Comparison of ENCODE assay signal across 1 fruit fly cellular context in genomic region chrX:9247171-9247783, dm6.
TF ChIP-seq lines count a peak whose summit lies in the region.

amx (minus strand) TSS chrX:9247336.
Dsor1 (plus strand) TSS chrX:9247342.

TF ChIP-seq in whole organism, embryonic, 481 proteins besides CTCF, POLR2A, EP300 and RAD21 (continued from another document):
- TF ChIP-seq hkb (optimal IDR thresholded peaks at IDR 0.05; lab: Kevin White, UChicago) = peak; percentile 60
- no peak for TF ChIP-seq hkb (GFP tag; IDR thresholded peaks at IDR 0.05; lab: Robert Waterston, UW)
- peak; percentile 43 for TF ChIP-seq YL-1 (GFP tag; optimal IDR thresholded peaks at IDR 0.05; lab: Kevin White, UChicago)
- TF ChIP-seq Aef1 (GFP tag; IDR thresholded peaks at IDR 0.05; lab: Robert Waterston, UW) = 0 out of 3 replicates have a peak, but pooled peaks have one; percentile 30
- TF ChIP-seq az2 (GFP tag; optimal IDR thresholded peaks at IDR 0.05; lab: Kevin White, UChicago) = no peak
- TF ChIP-seq NfI (GFP tag; optimal IDR thresholded peaks at IDR 0.05; lab: Kevin White, UChicago) = no peak
- TF ChIP-seq row (GFP tag; IDR thresholded peaks at IDR 0.05; lab: Robert Waterston, UW) = peak; percentile 72
- TF ChIP-seq E2f2 (GFP tag; IDR thresholded peaks at IDR 0.05; lab: Robert Waterston, UW) = peak; percentile 24; the same call in 1 of the 2 replicates
- TF ChIP-seq maf-S (GFP tag; optimal IDR thresholded peaks at IDR 0.05; lab: Kevin White, UChicago) = no peak
- no peak for TF ChIP-seq CG2712 (tag; optimal IDR thresholded peaks at IDR 0.05; lab: Kevin White, UChicago)
- peak; percentile 26 for TF ChIP-seq Ets97D (GFP tag; optimal IDR thresholded peaks at IDR 0.05; lab: Kevin White, UChicago)
- TF ChIP-seq jing (GFP tag; optimal IDR thresholded peaks at IDR 0.05; lab: Kevin White, UChicago) = no peak
- no peak for TF ChIP-seq C15 (GFP tag; IDR thresholded peaks at IDR 0.05; lab: Robert Waterston, UW)
- peak; percentile 33; the same call in 1 of the 2 replicates for TF ChIP-seq Scr (GFP tag; IDR thresholded peaks at IDR 0.05; lab: Robert Waterston, UW; ENCODE audit: partially characterized antibody)
- TF ChIP-seq ac (GFP tag; optimal IDR thresholded peaks at IDR 0.05; lab: Kevin White, UChicago) = no peak
- TF ChIP-seq scrt (GFP tag; optimal IDR thresholded peaks at IDR 0.05; lab: Kevin White, UChicago) = no peak
- no peak for TF ChIP-seq sna (GFP tag; IDR thresholded peaks at IDR 0.05; lab: Robert Waterston, UW; ENCODE audit: partially characterized antibody)
- TF ChIP-seq CG8388 (GFP tag; optimal IDR thresholded peaks at IDR 0.05; lab: Kevin White, UChicago) = no peak
- TF ChIP-seq tin (GFP tag; optimal IDR thresholded peaks at IDR 0.05; lab: Kevin White, UChicago) = no peak
- no peak for TF ChIP-seq CG10366 (GFP tag; IDR thresholded peaks at IDR 0.05; lab: Robert Waterston, UW)
- no peak for TF ChIP-seq Xrp1 (GFP tag; IDR thresholded peaks at IDR 0.05; lab: Robert Waterston, UW)
- TF ChIP-seq sc (optimal IDR thresholded peaks at IDR 0.05; lab: Kevin White, UChicago) = no peak
- no peak for TF ChIP-seq sc (GFP tag; optimal IDR thresholded peaks at IDR 0.05; lab: Kevin White, UChicago)
- TF ChIP-seq kay (GFP tag; optimal IDR thresholded peaks at IDR 0.05; lab: Kevin White, UChicago) = no peak
- TF ChIP-seq CG2678 (tag; optimal IDR thresholded peaks at IDR 0.05; lab: Kevin White, UChicago) = no peak
- no peak for TF ChIP-seq shn (GFP tag; optimal IDR thresholded peaks at IDR 0.05; lab: Kevin White, UChicago)
- no peak for TF ChIP-seq CG7372 (GFP tag; IDR thresholded peaks at IDR 0.05; lab: Robert Waterston, UW)
- no peak for TF ChIP-seq prd (optimal IDR thresholded peaks at IDR 0.05; lab: Kevin White, UChicago)
- no peak for TF ChIP-seq prd (GFP tag; IDR thresholded peaks at IDR 0.05; lab: Robert Waterston, UW)
- no peak for TF ChIP-seq ems (GFP tag; optimal IDR thresholded peaks at IDR 0.05; lab: Kevin White, UChicago)
- TF ChIP-seq CG6654 (GFP tag; optimal IDR thresholded peaks at IDR 0.05; lab: Kevin White, UChicago) = no peak
- TF ChIP-seq Dip3 (GFP tag; optimal IDR thresholded peaks at IDR 0.05; lab: Kevin White, UChicago) = no peak
- TF ChIP-seq Pdp1 (GFP tag; optimal IDR thresholded peaks at IDR 0.05; lab: Kevin White, UChicago) = peak in 1 of 2 experiments; percentile 3
- peak; percentile 32 for TF ChIP-seq phol (tag; optimal IDR thresholded peaks at IDR 0.05; lab: Kevin White, UChicago)
- no peak for TF ChIP-seq onecut (GFP tag; IDR thresholded peaks at IDR 0.05; lab: Robert Waterston, UW)
- peak; percentile 5 for TF ChIP-seq sug (tag; optimal IDR thresholded peaks at IDR 0.05; lab: Kevin White, UChicago)
- no peak for TF ChIP-seq Atf6 (GFP tag; IDR thresholded peaks at IDR 0.05; lab: Robert Waterston, UW)
- TF ChIP-seq CG4424 (GFP tag; optimal IDR thresholded peaks at IDR 0.05; lab: Kevin White, UChicago) = no peak
- TF ChIP-seq wor (GFP tag; IDR thresholded peaks at IDR 0.05; lab: Robert Waterston, UW) = no peak
- TF ChIP-seq CG2116 (GFP tag; optimal IDR thresholded peaks at IDR 0.05; lab: Kevin White, UChicago) = peak; percentile 31
- TF ChIP-seq trem (tag; optimal IDR thresholded peaks at IDR 0.05; lab: Kevin White, UChicago) = peak; percentile 50
- TF ChIP-seq Fer2 (tag; optimal IDR thresholded peaks at IDR 0.05; lab: Kevin White, UChicago) = no peak
- TF ChIP-seq CG1832 (GFP tag; optimal IDR thresholded peaks at IDR 0.05; lab: Kevin White, UChicago) = no peak
- no peak for TF ChIP-seq CG16815 (GFP tag; optimal IDR thresholded peaks at IDR 0.05; lab: Kevin White, UChicago)
- peak; percentile 14 for TF ChIP-seq Nf-YC (tag; optimal IDR thresholded peaks at IDR 0.05; lab: Kevin White, UChicago)
- TF ChIP-seq Mes4 (GFP tag; optimal IDR thresholded peaks at IDR 0.05; lab: Kevin White, UChicago) = no peak
- TF ChIP-seq Ssrp (tag; optimal IDR thresholded peaks at IDR 0.05; lab: Kevin White, UChicago) = no peak
- peak; percentile 39 for TF ChIP-seq BEAF-32 (GFP tag; optimal IDR thresholded peaks at IDR 0.05; lab: Kevin White, UChicago)
- no peak for TF ChIP-seq CrebB (tag; optimal IDR thresholded peaks at IDR 0.05; lab: Kevin White, UChicago)
- no peak for TF ChIP-seq CG12744 (GFP tag; optimal IDR thresholded peaks at IDR 0.05; lab: Kevin White, UChicago)
- no peak for TF ChIP-seq repo (GFP tag; optimal IDR thresholded peaks at IDR 0.05; lab: Kevin White, UChicago)
- TF ChIP-seq Chrac-16 (GFP tag; optimal IDR thresholded peaks at IDR 0.05; lab: Kevin White, UChicago) = no peak
- no peak for TF ChIP-seq Atf-2 (GFP tag; optimal IDR thresholded peaks at IDR 0.05; lab: Kevin White, UChicago)
- no peak for TF ChIP-seq H2.0 (GFP tag; IDR thresholded peaks at IDR 0.05; lab: Robert Waterston, UW)
- TF ChIP-seq dimm (GFP tag; IDR thresholded peaks at IDR 0.05; lab: Robert Waterston, UW) = no peak
- TF ChIP-seq Tbp (GFP tag; optimal IDR thresholded peaks at IDR 0.05; lab: Kevin White, UChicago) = peak; percentile 23
- TF ChIP-seq ci (GFP tag; IDR thresholded peaks at IDR 0.05; lab: Robert Waterston, UW) = no peak
- no peak for TF ChIP-seq CG33557 (GFP tag; optimal IDR thresholded peaks at IDR 0.05; lab: Kevin White, UChicago)
- no peak for TF ChIP-seq Dad (GFP tag; optimal IDR thresholded peaks at IDR 0.05; lab: Kevin White, UChicago)
- TF ChIP-seq gcm2 (GFP tag; optimal IDR thresholded peaks at IDR 0.05; lab: Kevin White, UChicago) = no peak
- peak; percentile 77 for TF ChIP-seq CG9797 (GFP tag; optimal IDR thresholded peaks at IDR 0.05; lab: Kevin White, UChicago)
- TF ChIP-seq Hey (tag; optimal IDR thresholded peaks at IDR 0.05; lab: Kevin White, UChicago) = no peak
- TF ChIP-seq org-1 (GFP tag; optimal IDR thresholded peaks at IDR 0.05; lab: Kevin White, UChicago) = no peak
- no peak for TF ChIP-seq Nf-YA (GFP tag; IDR thresholded peaks at IDR 0.05; lab: Robert Waterston, UW)
- TF ChIP-seq CG1024 (GFP tag; IDR thresholded peaks at IDR 0.05; lab: Robert Waterston, UW) = no peak
- no peak for TF ChIP-seq sima (GFP tag; optimal IDR thresholded peaks at IDR 0.05; lab: Kevin White, UChicago)
- TF ChIP-seq CG4360 (GFP tag; IDR thresholded peaks at IDR 0.05; lab: Robert Waterston, UW) = peak; percentile 34; the same call in 1 of the 2 replicates
- no peak for TF ChIP-seq oc (tag; optimal IDR thresholded peaks at IDR 0.05; lab: Kevin White, UChicago)
- TF ChIP-seq CG3163 (GFP tag; optimal IDR thresholded peaks at IDR 0.05; lab: Kevin White, UChicago) = no peak
- TF ChIP-seq btn (GFP tag; optimal IDR thresholded peaks at IDR 0.05; lab: Kevin White, UChicago) = no peak
- TF ChIP-seq Sin3A (optimal IDR thresholded peaks at IDR 0.05; lab: Kevin White, UChicago) = peak; percentile 52
- no peak for TF ChIP-seq Taf1 (GFP tag; IDR thresholded peaks at IDR 0.05; lab: Robert Waterston, UW)
- TF ChIP-seq dmrt99B (tag; optimal IDR thresholded peaks at IDR 0.05; lab: Kevin White, UChicago) = no peak
- TF ChIP-seq CG1603 (tag; optimal IDR thresholded peaks at IDR 0.05; lab: Kevin White, UChicago) = peak; percentile 53
- TF ChIP-seq CG4730 (GFP tag; IDR thresholded peaks at IDR 0.05; lab: Robert Waterston, UW) = no peak
- TF ChIP-seq Lpt (GFP tag; optimal IDR thresholded peaks at IDR 0.05; lab: Kevin White, UChicago) = no peak
- TF ChIP-seq ssp (GFP tag; IDR thresholded peaks at IDR 0.05; lab: Robert Waterston, UW) = no peak
- no peak for TF ChIP-seq Atf3 (GFP tag; optimal IDR thresholded peaks at IDR 0.05; lab: Kevin White, UChicago)
- no peak for TF ChIP-seq dmrt11E (tag; optimal IDR thresholded peaks at IDR 0.05; lab: Kevin White, UChicago)
- no peak for TF ChIP-seq CG1647 (GFP tag; optimal IDR thresholded peaks at IDR 0.05; lab: Kevin White, UChicago)
- TF ChIP-seq CG14965 (GFP tag; optimal IDR thresholded peaks at IDR 0.05; lab: Kevin White, UChicago; ENCODE audit: borderline replicate concordance) = no peak
- peak; percentile 30 for TF ChIP-seq sqz (GFP tag; optimal IDR thresholded peaks at IDR 0.05; lab: Kevin White, UChicago)
- TF ChIP-seq pzg (GFP tag; optimal IDR thresholded peaks at IDR 0.05; lab: Kevin White, UChicago) = peak; percentile 47
- TF ChIP-seq Lhr (GFP tag; optimal IDR thresholded peaks at IDR 0.05; lab: Kevin White, UChicago) = peak; percentile 24
- no peak for TF ChIP-seq CG17912 (GFP tag; optimal IDR thresholded peaks at IDR 0.05; lab: Kevin White, UChicago)
- TF ChIP-seq Adf1 (GFP tag; IDR thresholded peaks at IDR 0.05; lab: Robert Waterston, UW) = peak; percentile 23; the same call in 1 of the 2 replicates
- no peak for TF ChIP-seq CG12236 (GFP tag; optimal IDR thresholded peaks at IDR 0.05; lab: Kevin White, UChicago)
- peak; percentile 18 for TF ChIP-seq stwl (tag; optimal IDR thresholded peaks at IDR 0.05; lab: Kevin White, UChicago)
- peak; percentile 33 for TF ChIP-seq CG12659 (GFP tag; optimal IDR thresholded peaks at IDR 0.05; lab: Kevin White, UChicago)
- TF ChIP-seq chn (GFP tag; optimal IDR thresholded peaks at IDR 0.05; lab: Kevin White, UChicago) = no peak
- TF ChIP-seq hb (GFP tag; IDR thresholded peaks at IDR 0.05; lab: Robert Waterston, UW; ENCODE audit: partially characterized antibody) = no peak
- no peak for TF ChIP-seq CG3281 (GFP tag; optimal IDR thresholded peaks at IDR 0.05; lab: Kevin White, UChicago)
- no peak for TF ChIP-seq CG11093 (GFP tag; IDR thresholded peaks at IDR 0.05; lab: Robert Waterston, UW)
- TF ChIP-seq fd3F (GFP tag; optimal IDR thresholded peaks at IDR 0.05; lab: Kevin White, UChicago) = no peak
- TF ChIP-seq CG3995 (GFP tag; optimal IDR thresholded peaks at IDR 0.05; lab: Kevin White, UChicago) = peak; percentile 37
- no peak for TF ChIP-seq Dbx (GFP tag; IDR thresholded peaks at IDR 0.05; lab: Robert Waterston, UW)
- TF ChIP-seq crol (GFP tag; IDR thresholded peaks at IDR 0.05; lab: Robert Waterston, UW) = peak; percentile 99
- TF ChIP-seq sd (tag; optimal IDR thresholded peaks at IDR 0.05; lab: Kevin White, UChicago) = peak; percentile 21
- TF ChIP-seq CG4617 (GFP tag; optimal IDR thresholded peaks at IDR 0.05; lab: Kevin White, UChicago; ENCODE audit: borderline replicate concordance) = peak; percentile 62
- no peak for TF ChIP-seq CkIIα-i1 (GFP tag; IDR thresholded peaks at IDR 0.05; lab: Robert Waterston, UW)
- no peak for TF ChIP-seq CG17186 (GFP tag; optimal IDR thresholded peaks at IDR 0.05; lab: Kevin White, UChicago)
- no peak for TF ChIP-seq Sox100B (GFP tag; optimal IDR thresholded peaks at IDR 0.05; lab: Kevin White, UChicago)
- peak; percentile 7 for TF ChIP-seq CG30020 (tag; optimal IDR thresholded peaks at IDR 0.05; lab: Kevin White, UChicago)
- no peak for TF ChIP-seq mirr (GFP tag; optimal IDR thresholded peaks at IDR 0.05; lab: Kevin White, UChicago)
- TF ChIP-seq HmgZ (tag; optimal IDR thresholded peaks at IDR 0.05; lab: Kevin White, UChicago) = peak; percentile 9
- TF ChIP-seq dati (GFP tag; IDR thresholded peaks at IDR 0.05; lab: Robert Waterston, UW) = no peak
- no peak for TF ChIP-seq ranshi (GFP tag; IDR thresholded peaks at IDR 0.05; lab: Robert Waterston, UW)
- TF ChIP-seq Elba2 (GFP tag; optimal IDR thresholded peaks at IDR 0.05; lab: Kevin White, UChicago) = peak; percentile 7
- TF ChIP-seq cad (GFP tag; optimal IDR thresholded peaks at IDR 0.05; lab: Kevin White, UChicago) = no peak
- TF ChIP-seq nerfin-1 (tag; optimal IDR thresholded peaks at IDR 0.05; lab: Kevin White, UChicago) = peak; percentile 36
- TF ChIP-seq Sry-δ (GFP tag; optimal IDR thresholded peaks at IDR 0.05; lab: Kevin White, UChicago) = peak; percentile 26
- TF ChIP-seq rib (GFP tag; IDR thresholded peaks at IDR 0.05; lab: Robert Waterston, UW) = 0 out of 2 replicates have a peak, but pooled peaks have one; percentile 41
- no peak for TF ChIP-seq CG2199 (GFP tag; IDR thresholded peaks at IDR 0.05; lab: Robert Waterston, UW)
- TF ChIP-seq CG12071 (GFP tag; optimal IDR thresholded peaks at IDR 0.05; lab: Kevin White, UChicago) = no peak
- TF ChIP-seq Mad (GFP tag; optimal IDR thresholded peaks at IDR 0.05; lab: Kevin White, UChicago) = no peak
- no peak for TF ChIP-seq otp (GFP tag; IDR thresholded peaks at IDR 0.05; lab: Robert Waterston, UW)
- no peak for TF ChIP-seq Dfd (GFP tag; optimal IDR thresholded peaks at IDR 0.05; lab: Kevin White, UChicago)
TF ChIP-seq in whole organism, embryonic: peak in this region for 46.
